Fruit fly (Drosophila melanogaster) whole organism, embryonic: ENCODE measurements around the gene gpp.

Source experiments
- Abd-B ChIP-seq: fragments of 200-800 bp; sonication (Bioruptor generic); optimal IDR thresholded peaks from 2 replicates; lab custom pipeline; 2018; ENCODE audit warnings: missing biosample characterization, mild to moderate bottlenecking, missing genetic modification characterization, moderate library complexity
- CG2129 ChIP-seq: fragments of 200-800 bp; sonication (Bioruptor generic); IDR thresholded peaks from 2 replicates; pipeline ENCODE4 v1.3.6; 2022; ENCODE audit warnings: missing biosample characterization, missing genetic modification characterization; ENCODE audit not compliant: partially characterized antibody
- Eip74EF ChIP-seq, 2 experiments: fragments of 200-800 bp in 1 of 2; fragments of >200 bp in 1 of 2; sonication (Bioruptor generic) in 1 of 2; optimal IDR thresholded peaks; 2 replicates each; lab custom pipeline; 2017 to 2019; ENCODE audit warnings: missing biosample characterization in 2 of 2, missing genetic modification characterization in 2 of 2, mild to moderate bottlenecking in 1 of 2, moderate library complexity in 1 of 2
- Sry-β ChIP-seq: fragments of 200-800 bp; sonication (Bioruptor generic); optimal IDR thresholded peaks from 2 replicates; lab custom pipeline; 2018; ENCODE audit warnings: missing biosample characterization, mild to moderate bottlenecking, missing genetic modification characterization, moderate library complexity
- ftz-f1 ChIP-seq: fragments of 200-800 bp; sonication (Bioruptor generic); optimal IDR thresholded peaks from 2 replicates; lab custom pipeline; 2016; ENCODE audit warnings: missing biosample characterization, missing genetic modification characterization

- TF ChIP-seq CG2129 (GFP tag; lab: Robert Waterston, UW) (peak; percentile 61), Sry-β (peak; percentile 73), Eip74EF (GFP tag; optimal IDR thresholded peaks at IDR 0.05; lab: Kevin White, UChicago) (no peak), Abd-B (GFP tag; lab: Kevin White, UChicago) (no peak), ftz-f1 (GFP tag; lab: Kevin White, UChicago) (no peak)
These were observed 54.0 kb downstream of the gpp start for dm6 chr3R:6460589-6461141.
